Worm (Caenorhabditis elegans): ENCODE results near the gene Y45F10C.2.

The Y45F10C.2 gene

DNA sequence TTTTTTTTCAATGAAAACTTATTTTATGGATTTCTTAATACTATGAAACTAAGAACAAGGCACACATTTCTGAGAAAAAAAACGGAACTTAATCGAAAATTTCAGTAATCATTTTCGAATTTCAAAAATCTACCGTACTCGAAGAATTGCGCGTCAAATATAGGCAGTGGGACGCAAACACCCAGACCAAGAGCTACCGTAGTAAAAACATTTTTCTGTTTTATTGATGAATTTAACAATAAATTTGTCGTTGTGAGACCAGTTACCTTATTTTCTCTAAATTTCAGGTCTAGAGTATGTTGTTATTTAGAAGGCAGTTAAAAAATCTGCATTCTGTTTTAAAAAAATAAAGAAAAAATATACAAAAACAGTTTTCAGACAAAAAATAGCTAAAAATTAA is 25.2 kb upstream of the Y45F10C.2 start:
- TF ChIP-seq Y55F3AM.14 (GFP tag; optimal IDR thresholded peaks at IDR 0.05): no peak
- no peak for TF ChIP-seq nhr-77 (tag; optimal IDR thresholded peaks at IDR 0.05)
- no peak for TF ChIP-seq egl-27 (tag; optimal IDR thresholded peaks at IDR 0.05)
- TF ChIP-seq ztf-4 (tag; optimal IDR thresholded peaks at IDR 0.05): no peak
- no peak for TF ChIP-seq skn-1 (tag; optimal IDR thresholded peaks at IDR 0.05)
- TF ChIP-seq snpc-4 (tag; optimal IDR thresholded peaks at IDR 0.05): no peak
- TF ChIP-seq ztf-11 (tag; optimal IDR thresholded peaks at IDR 0.05): no peak
- no peak for TF ChIP-seq nhr-21 (tag; optimal IDR thresholded peaks at IDR 0.05)
- no peak for TF ChIP-seq blmp-1 (tag; optimal IDR thresholded peaks at IDR 0.05; ENCODE audit: insufficient read depth)
- TF ChIP-seq peb-1 (tag; optimal IDR thresholded peaks at IDR 0.05): no peak
- no peak for TF ChIP-seq ztf-1 (GFP tag; conservative IDR thresholded peaks at IDR 0.05)
- no peak for TF ChIP-seq R02D3.7 (tag; optimal IDR thresholded peaks at IDR 0.05)

DNA sequence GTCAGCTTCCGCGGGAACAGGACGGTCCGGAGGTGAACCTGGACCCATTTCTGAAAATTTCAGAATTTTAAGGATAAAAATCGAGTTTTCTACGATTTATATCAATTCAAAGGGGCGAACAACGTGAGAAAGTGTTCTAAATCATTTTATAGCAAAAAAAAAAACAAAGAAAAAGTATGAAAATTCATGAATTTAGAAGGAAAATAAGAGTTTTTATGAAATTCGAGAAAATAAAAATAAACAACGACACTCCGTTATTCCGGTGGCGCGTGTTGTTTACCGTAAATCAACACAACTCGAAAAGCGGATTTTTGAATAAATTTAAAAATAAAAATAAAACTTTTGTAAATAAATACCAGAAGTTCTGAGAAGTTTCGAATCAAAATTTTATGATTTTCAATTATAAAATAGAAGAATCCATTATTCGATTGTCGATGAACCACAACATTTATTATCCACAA is 24.5 kb upstream of the Y45F10C.2 start, which contains the start of gene nyn-1:
Gene nyn-1 (minus strand): TSS at position 51 of the 461 bp plus-strand sequence.
- TF ChIP-seq nhr-23 (tag; optimal IDR thresholded peaks at IDR 0.05): no peak
- no peak for TF ChIP-seq unc-62 (GFP tag; optimal IDR thresholded peaks at IDR 0.05)
- no peak for TF ChIP-seq blmp-1 (tag; optimal IDR thresholded peaks at IDR 0.05; ENCODE audit: insufficient read depth)
- no peak for TF ChIP-seq lin-13 (GFP tag; optimal IDR thresholded peaks at IDR 0.05)
- no peak for TF ChIP-seq nhr-21 (tag; optimal IDR thresholded peaks at IDR 0.05)
- no peak for TF ChIP-seq mbf-1 (tag; optimal IDR thresholded peaks at IDR 0.05)
- no peak for TF ChIP-seq sma-3 (GFP tag; optimal IDR thresholded peaks at IDR 0.05)
- no peak for TF ChIP-seq ceh-16 (tag; optimal IDR thresholded peaks at IDR 0.05)
- TF ChIP-seq crh-2 (tag; optimal IDR thresholded peaks at IDR 0.05): no peak
- TF ChIP-seq nhr-10 (tag; optimal IDR thresholded peaks at IDR 0.05): no peak
- TF ChIP-seq snpc-4 (tag; optimal IDR thresholded peaks at IDR 0.05): no peak
- TF ChIP-seq zag-1 (tag; optimal IDR thresholded peaks at IDR 0.05): no peak
- no peak for TF ChIP-seq sem-4 (tag; optimal IDR thresholded peaks at IDR 0.05)
- no peak for TF ChIP-seq nhr-237 (tag; optimal IDR thresholded peaks at IDR 0.05)
- no peak for TF ChIP-seq gmeb-1 (tag; optimal IDR thresholded peaks at IDR 0.05)
- TF ChIP-seq ztf-1 (GFP tag; conservative IDR thresholded peaks at IDR 0.05): no peak
- TF ChIP-seq unc-55 (GFP tag; optimal IDR thresholded peaks at IDR 0.05): no peak
- no peak for TF ChIP-seq sma-9 (GFP tag; optimal IDR thresholded peaks at IDR 0.05)
- no peak for TF ChIP-seq sma-9 (tag; optimal IDR thresholded peaks at IDR 0.05)
- no peak for TF ChIP-seq nhr-6 (tag; optimal IDR thresholded peaks at IDR 0.05)
- TF ChIP-seq unc-39 (tag; optimal IDR thresholded peaks at IDR 0.05): no peak

DNA sequence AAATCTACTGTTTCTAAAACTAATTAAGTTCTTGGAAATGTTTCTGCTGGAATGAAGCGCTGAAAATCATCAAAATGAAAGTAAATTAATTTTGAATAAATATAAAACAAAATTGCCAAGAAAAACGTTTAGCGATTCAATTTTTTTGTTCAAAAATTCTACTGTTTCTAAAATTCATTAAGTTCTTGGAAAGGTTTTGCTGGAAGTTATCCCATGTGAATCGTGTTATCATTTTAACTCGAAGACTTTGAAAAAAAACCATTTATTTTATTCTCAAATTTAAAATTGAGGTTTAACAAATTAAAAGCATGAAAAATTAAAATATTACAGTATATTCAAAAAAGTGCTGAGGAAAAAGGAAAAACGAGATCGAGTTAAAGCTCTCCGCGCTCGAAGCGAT is 22.4 kb upstream of the Y45F10C.2 start:
- TF ChIP-seq alr-1 (tag; optimal IDR thresholded peaks at IDR 0.05): no peak
- no peak for TF ChIP-seq gmeb-1 (tag; optimal IDR thresholded peaks at IDR 0.05)
- TF ChIP-seq nhr-12 (tag; optimal IDR thresholded peaks at IDR 0.05): no peak
- no peak for TF ChIP-seq fos-1 (tag; optimal IDR thresholded peaks at IDR 0.05)
- no peak for TF ChIP-seq F13H6.1 (tag; optimal IDR thresholded peaks at IDR 0.05)
- no peak for TF ChIP-seq ceh-16 (tag; optimal IDR thresholded peaks at IDR 0.05)
- no peak for TF ChIP-seq nhr-10 (tag; optimal IDR thresholded peaks at IDR 0.05)
- TF ChIP-seq sma-3 (GFP tag; optimal IDR thresholded peaks at IDR 0.05): no peak
- TF ChIP-seq blmp-1 (tag; optimal IDR thresholded peaks at IDR 0.05; ENCODE audit: insufficient read depth): no peak
- TF ChIP-seq snpc-4 (tag; optimal IDR thresholded peaks at IDR 0.05): no peak
- TF ChIP-seq sem-4 (tag; optimal IDR thresholded peaks at IDR 0.05): no peak
- TF ChIP-seq nhr-237 (tag; optimal IDR thresholded peaks at IDR 0.05): no peak

DNA sequence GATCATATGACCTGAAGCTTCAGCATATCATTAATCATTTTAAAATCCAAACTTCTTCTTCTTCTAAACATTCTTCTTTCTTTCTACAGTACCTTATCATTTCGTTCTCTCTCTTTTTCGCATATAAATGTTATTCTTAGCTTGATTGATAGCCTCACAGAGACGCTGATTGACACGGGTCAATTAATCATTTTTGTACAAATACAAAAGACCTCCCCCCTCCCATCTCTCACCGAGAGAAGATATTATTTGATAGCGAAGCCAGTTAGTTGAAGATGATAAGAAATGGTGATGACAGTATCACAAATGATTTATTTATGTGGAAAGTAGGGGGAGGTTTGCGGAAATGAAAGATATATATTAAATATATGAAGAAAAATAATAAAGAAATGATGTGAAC is 20.3 kb upstream of the Y45F10C.2 start:
- TF ChIP-seq lsy-2 (tag; optimal IDR thresholded peaks at IDR 0.05) (peak in 1 of 2 experiments; percentile 68), fos-1 (tag; optimal IDR thresholded peaks at IDR 0.05) (peak; percentile 64), ztf-11 (tag; optimal IDR thresholded peaks at IDR 0.05) (no peak), nhr-21 (tag; optimal IDR thresholded peaks at IDR 0.05) (peak; percentile 91), gmeb-1 (tag; optimal IDR thresholded peaks at IDR 0.05) (peak; percentile 47), elt-3 (tag; optimal IDR thresholded peaks at IDR 0.05) (no peak), sma-3 (GFP tag; optimal IDR thresholded peaks at IDR 0.05) (peak; percentile 83), nhr-25 (tag; optimal IDR thresholded peaks at IDR 0.05) (peak; percentile 89), crh-2 (tag; optimal IDR thresholded peaks at IDR 0.05) (peak; percentile 57), R02D3.7 (tag; optimal IDR thresholded peaks at IDR 0.05) (no peak), egl-27 (tag; optimal IDR thresholded peaks at IDR 0.05) (peak; percentile 60), unc-62 (GFP tag; optimal IDR thresholded peaks at IDR 0.05) (peak; percentile 86), mab-5 (tag; optimal IDR thresholded peaks at IDR 0.05) (peak; percentile 89), blmp-1 (tag; optimal IDR thresholded peaks at IDR 0.05; ENCODE audit: insufficient read depth) (peak; percentile 34), nhr-129 (tag; optimal IDR thresholded peaks at IDR 0.05) (peak; percentile 13), F13H6.1 (tag; optimal IDR thresholded peaks at IDR 0.05) (peak; percentile 17), ZK546.5 (tag; optimal IDR thresholded peaks at IDR 0.05) (no peak)
